Fruit fly (Drosophila melanogaster): Measurements from ENCODE around the gene Pka-C3.

- TF ChIP-seq CG8478 (optimal IDR thresholded peaks at IDR 0.05) (no peak), pan (optimal IDR thresholded peaks at IDR 0.05) (no peak), usp (GFP tag; optimal IDR thresholded peaks at IDR 0.05) (no peak), psq (optimal IDR thresholded peaks at IDR 0.05) (no peak), Dll (optimal IDR thresholded peaks at IDR 0.05) (no peak), EcR (GFP tag; optimal IDR thresholded peaks at IDR 0.05) (no peak)
These were observed 41.4 kb upstream of the Pka-C3 start for dm6 chr3L:15996019-15996418.
